Worm (Caenorhabditis elegans) whole organism, L4 larva: ENCODE results near the gene cwn-2.

Experiments used
- F10B5.3 ChIP-seq: sonication (generic microtip); optimal IDR thresholded peaks from 2 replicates; lab custom pipeline; 2016; ENCODE audit warnings: mild to moderate bottlenecking, missing genetic modification characterization, missing compliant biosample characterization
- F26F4.8 ChIP-seq: fragments of 200-800 bp; sonication (Bioruptor generic); conservative IDR thresholded peaks from 2 replicates; pipeline ENCODE4 v1.3.6; 2022; ENCODE audit warnings: missing genetic modification characterization, missing compliant biosample characterization
- F44E2.7 ChIP-seq: fragments of 200-800 bp; sonication (Bioruptor generic); IDR thresholded peaks from 2 replicates; pipeline ENCODE4 v2.1.2; 2022; ENCODE audit warnings: missing genetic modification characterization, missing compliant biosample characterization
- R02D3.7 ChIP-seq: fragments of 150-350 bp; sonication (generic microtip); optimal IDR thresholded peaks from 3 replicates; lab custom pipeline; 2014; ENCODE audit warnings: missing biosample characterization, missing genetic modification characterization
- Y5F2A.4 ChIP-seq: fragments of 200-800 bp; sonication (Bioruptor generic); optimal IDR thresholded peaks from 2 replicates; lab custom pipeline; 2018; ENCODE audit warnings: mild to moderate bottlenecking, missing genetic modification characterization, missing compliant biosample characterization
- Y75B8A.6 ChIP-seq: fragments of 200-800 bp; sonication (Bioruptor generic); IDR thresholded peaks from 2 replicates; pipeline ENCODE4 v1.3.6; 2022; ENCODE audit warnings: missing genetic modification reagents, missing genetic modification characterization, missing compliant biosample characterization
- ZK337.2 ChIP-seq: fragments of 200-800 bp; sonication (Bioruptor generic); IDR thresholded peaks from 2 replicates; pipeline ENCODE4 v1.3.6; 2022; ENCODE audit warnings: missing genetic modification reagents, missing genetic modification characterization, missing compliant biosample characterization
- aha-1 ChIP-seq: fragments of 150-350 bp; peaks from one replicate; lab custom pipeline; 2014; ENCODE audit warnings: missing biosample characterization, missing genetic modification characterization
- ama-1 ChIP-seq: fragments of 150-350 bp; optimal IDR thresholded peaks from 2 replicates; lab custom pipeline; 2014; ENCODE audit warnings: inconsistent platforms, mixed read lengths
- attf-4 ChIP-seq: sonication (generic microtip); optimal IDR thresholded peaks from 3 replicates; lab custom pipeline; 2017; ENCODE audit warnings: missing biosample characterization, missing genetic modification characterization
- ctbp-1 ChIP-seq: fragments of 200-800 bp; sonication (Bioruptor generic); IDR thresholded peaks from 2 replicates; pipeline ENCODE4 v1.3.6; 2022; ENCODE audit warnings: missing genetic modification reagents, missing genetic modification characterization, missing compliant biosample characterization
- daf-16 ChIP-seq, 3 experiments: sonication (generic microtip); optimal IDR thresholded peaks; 2 replicates each; lab custom pipeline; 2016 to 2017; ENCODE audit warnings: missing genetic modification characterization in 3 of 3, missing genetic modification reagents in 3 of 3, mild to moderate bottlenecking in 2 of 3, missing compliant biosample characterization in 2 of 3, missing biosample characterization in 1 of 3, moderate library complexity in 1 of 3
- dmd-6 ChIP-seq: fragments of 200-800 bp; sonication (Bioruptor generic); IDR thresholded peaks from 2 replicates; pipeline ENCODE4 v1.3.6; 2022; ENCODE audit warnings: missing genetic modification reagents, missing genetic modification characterization, missing compliant biosample characterization
- fkh-10 ChIP-seq: fragments of 150-350 bp; optimal IDR thresholded peaks from 2 replicates; lab custom pipeline; 2014; ENCODE audit warnings: missing biosample characterization, missing genetic modification reagents, missing genetic modification characterization
- gei-8 ChIP-seq: fragments of 200-800 bp; sonication (Bioruptor generic); optimal IDR thresholded peaks from 2 replicates; lab custom pipeline; 2018; ENCODE audit warnings: mild to moderate bottlenecking, missing genetic modification characterization, missing compliant biosample characterization
- hif-1 ChIP-seq, 2 experiments: sonication (generic microtip); optimal IDR thresholded peaks; 2 replicates each; lab custom pipeline; 2016 to 2017; ENCODE audit warnings: missing compliant biosample characterization in 2 of 2, missing genetic modification characterization in 2 of 2, missing genetic modification reagents in 2 of 2, missing genotype in 2 of 2, mild to moderate bottlenecking in 1 of 2
- hlh-30 ChIP-seq: sonication (generic microtip); optimal IDR thresholded peaks from 2 replicates; lab custom pipeline; 2017; ENCODE audit warnings: antibody characterized with exemption, mild to moderate bottlenecking, missing genetic modification characterization, missing compliant biosample characterization; ENCODE audit not compliant: insufficient read depth
- jun-1 ChIP-seq: fragments of 150-350 bp; optimal IDR thresholded peaks from 2 replicates; lab custom pipeline; 2014; ENCODE audit warnings: missing biosample characterization, missing genetic modification reagents, missing genetic modification characterization
- lim-7 ChIP-seq: fragments of 200-800 bp; sonication (Bioruptor generic); IDR thresholded peaks from 2 replicates; pipeline ENCODE4 v1.3.6; 2022; ENCODE audit warnings: missing genetic modification characterization, missing compliant biosample characterization
- lin-13 ChIP-seq: fragments of 150-350 bp; optimal IDR thresholded peaks from 2 replicates; lab custom pipeline; 2014; ENCODE audit warnings: missing biosample characterization, missing genetic modification reagents, missing genetic modification characterization
- lin-15B ChIP-seq: fragments of 150-350 bp; sonication (generic microtip); optimal IDR thresholded peaks from 3 replicates; lab custom pipeline; 2014; ENCODE audit warnings: missing biosample characterization, missing genetic modification characterization
- lin-29 ChIP-seq: fragments of 200-800 bp; sonication (Bioruptor generic); IDR thresholded peaks from 2 replicates; pipeline ENCODE4 v1.3.6; 2022; ENCODE audit warnings: missing genetic modification reagents, missing genetic modification characterization, missing compliant biosample characterization
- lin-38 ChIP-seq: fragments of 200-800 bp; sonication (Bioruptor generic); IDR thresholded peaks from 2 replicates; pipeline ENCODE4 v1.3.6; 2022; ENCODE audit warnings: missing genetic modification reagents, missing genetic modification characterization, missing compliant biosample characterization
- lin-39 ChIP-seq: fragments of 150-350 bp; optimal IDR thresholded peaks from 2 replicates; lab custom pipeline; 2014; ENCODE audit warnings: missing biosample characterization, missing genetic modification reagents, missing genetic modification characterization
- madf-9 ChIP-seq: fragments of 200-800 bp; sonication (Bioruptor generic); conservative IDR thresholded peaks from 2 replicates; pipeline ENCODE4 v1.3.6; 2022; ENCODE audit warnings: missing genetic modification reagents, missing genetic modification characterization, missing compliant biosample characterization
- mdt-29 ChIP-seq: fragments of 200-800 bp; sonication (Bioruptor generic); IDR thresholded peaks from 2 replicates; pipeline ENCODE4 v1.3.6; 2022; ENCODE audit warnings: missing genetic modification reagents, missing genetic modification characterization, missing compliant biosample characterization
- mes-2 ChIP-seq: sonication (generic microtip); optimal IDR thresholded peaks from 2 replicates; lab custom pipeline; 2016; ENCODE audit warnings: missing genotype, mild to moderate bottlenecking, missing genetic modification characterization, missing compliant biosample characterization; ENCODE audit not compliant: poor library complexity, severe bottlenecking
- mxl-2 ChIP-seq: fragments of 200-800 bp; sonication (Bioruptor generic); conservative IDR thresholded peaks from 2 replicates; pipeline ENCODE4 v1.3.6; 2022; ENCODE audit warnings: missing genetic modification reagents, missing genetic modification characterization, missing compliant biosample characterization
- mxl-3 ChIP-seq: fragments of 200-800 bp; sonication (Bioruptor generic); optimal IDR thresholded peaks from 2 replicates; lab custom pipeline; 2018; ENCODE audit warnings: mild to moderate bottlenecking, missing genetic modification characterization, missing compliant biosample characterization
- nhr-10 ChIP-seq: fragments of 150-350 bp; optimal IDR thresholded peaks from 2 replicates; lab custom pipeline; 2014; ENCODE audit warnings: missing biosample characterization, missing genetic modification characterization
- nhr-111 ChIP-seq: fragments of 200-800 bp; sonication (Bioruptor generic); optimal IDR thresholded peaks from 2 replicates; lab custom pipeline; 2018; ENCODE audit warnings: mild to moderate bottlenecking, missing genetic modification characterization, missing compliant biosample characterization
- nhr-41 ChIP-seq: fragments of 200-800 bp; sonication (Bioruptor generic); IDR thresholded peaks from 2 replicates; pipeline ENCODE4 v1.3.6; 2022; ENCODE audit warnings: missing genetic modification reagents, missing genetic modification characterization, missing compliant biosample characterization
- nhr-42 ChIP-seq: fragments of 200-800 bp; sonication (Bioruptor generic); IDR thresholded peaks from 2 replicates; pipeline ENCODE4 v1.3.6; 2022; ENCODE audit warnings: missing genetic modification characterization, missing compliant biosample characterization
- nhr-48 ChIP-seq: sonication (generic microtip); optimal IDR thresholded peaks from 2 replicates; lab custom pipeline; 2016; ENCODE audit warnings: mild to moderate bottlenecking, missing genetic modification characterization, missing compliant biosample characterization
- nhr-77 ChIP-seq: fragments of 150-350 bp; optimal IDR thresholded peaks from 2 replicates; lab custom pipeline; 2014; ENCODE audit warnings: missing biosample characterization, missing genetic modification characterization
- pha-4 ChIP-seq, 2 experiments: fragments of 150-350 bp in 1 of 2; fragments of 200-800 bp in 1 of 2; sonication (Bioruptor generic) in 1 of 2; IDR thresholded peaks in 1 of 2; optimal IDR thresholded peaks in 1 of 2; 2 replicates each; pipeline versions ENCODE4 v1.3.6 to Lab custom; 2014 to 2022; ENCODE audit warnings: missing genetic modification characterization in 2 of 2, missing genetic modification reagents in 2 of 2, missing biosample characterization in 1 of 2, missing compliant biosample characterization in 1 of 2
- pqm-1 ChIP-seq: sonication (generic microtip); optimal IDR thresholded peaks from 2 replicates; lab custom pipeline; 2017; ENCODE audit warnings: missing biosample characterization, missing genetic modification characterization
- rbr-2 ChIP-seq: sonication (generic microtip); optimal IDR thresholded peaks from 2 replicates; lab custom pipeline; 2016; ENCODE audit warnings: missing genotype, missing genetic modification characterization, missing compliant biosample characterization
- saeg-2 ChIP-seq: fragments of 200-800 bp; sonication (Bioruptor generic); IDR thresholded peaks from 2 replicates; pipeline ENCODE4 v1.3.6; 2022; ENCODE audit warnings: missing genetic modification reagents, missing genetic modification characterization, missing compliant biosample characterization
- sdz-12 ChIP-seq: fragments of 200-800 bp; sonication (Bioruptor generic); optimal IDR thresholded peaks from 2 replicates; lab custom pipeline; 2018; ENCODE audit warnings: mild to moderate bottlenecking, missing genetic modification characterization, missing compliant biosample characterization
- snpc-1.2 ChIP-seq: fragments of 200-800 bp; sonication (Bioruptor generic); IDR thresholded peaks from 2 replicates; pipeline ENCODE4 v1.3.6; 2022; ENCODE audit warnings: missing genetic modification reagents, missing genetic modification characterization, missing compliant biosample characterization
- tag-97 ChIP-seq: fragments of 200-800 bp; sonication (Bioruptor generic); IDR thresholded peaks from 2 replicates; pipeline ENCODE4 v1.3.6; 2022; ENCODE audit warnings: missing genetic modification characterization, missing compliant biosample characterization
- tra-1 ChIP-seq: fragments of 200-800 bp; sonication (Bioruptor generic); IDR thresholded peaks from 2 replicates; pipeline ENCODE4 v1.3.6; 2022; ENCODE audit warnings: missing genetic modification reagents, missing genetic modification characterization, missing compliant biosample characterization
- unc-62 ChIP-seq, 3 experiments: fragments of 150-350 bp in 1 of 3; sonication (generic microtip); optimal IDR thresholded peaks in 2 of 3; peaks in 1 of 3; 1 replicate in 1 of 3; 2 replicates in 2 of 3; lab custom pipeline; 2014 to 2017; ENCODE audit warnings: missing biosample characterization in 3 of 3, missing genetic modification characterization in 3 of 3, missing genetic modification reagents in 3 of 3, missing genotype in 1 of 3
- zag-1 ChIP-seq: fragments of 150-350 bp; optimal IDR thresholded peaks from 2 replicates; lab custom pipeline; 2014; ENCODE audit warnings: missing biosample characterization, missing genetic modification characterization
- zip-2 ChIP-seq: fragments of 150-350 bp; optimal IDR thresholded peaks from 2 replicates; lab custom pipeline; 2014; ENCODE audit warnings: missing biosample characterization, missing genetic modification characterization
- ztf-11 ChIP-seq: fragments of 150-350 bp; optimal IDR thresholded peaks from 2 replicates; lab custom pipeline; 2014; ENCODE audit warnings: missing biosample characterization, missing genetic modification characterization
- ztf-7 ChIP-seq: fragments of 150-350 bp; optimal IDR thresholded peaks from 2 replicates; lab custom pipeline; 2014; ENCODE audit warnings: missing biosample characterization, missing genetic modification characterization

Gene cwn-2

ce11 chrIV:10060795-10061194 is 6.8 kb upstream of the cwn-2 start:
- TF ChIP-seq aha-1 (tag; lab: Kevin White, UChicago) (peak; percentile 59), pqm-1 (peak; percentile 2), lim-7 (no peak), tra-1 (GFP tag; lab: Robert Waterston, UW) (no peak), mxl-3 (no peak), F44E2.7 (GFP tag; lab: Robert Waterston, UW) (no peak), nhr-10 (no peak), dmd-6 (GFP tag; lab: Robert Waterston, UW) (peak; percentile 34), daf-16 (GFP tag; optimal IDR thresholded peaks at IDR 0.05; lab: Kevin White, UChicago) (no peak), daf-16 (tag; optimal IDR thresholded peaks at IDR 0.05; lab: Kevin White, UChicago) (peak; percentile 50)
- TF ChIP-seq, all 104 proteins: peak for 4

ce11 chrIV:10062728-10063127 is 4.9 kb upstream of the cwn-2 start, which contains the start of gene ipla-7:
Gene ipla-7, minus strand, starts transcription at chrIV:10062849.
- TF ChIP-seq lin-39 (tag; lab: Kevin White, UChicago) (no peak), Y75B8A.6 (no peak), ztf-11 (tag; lab: Kevin White, UChicago) (no peak), Y5F2A.4 (GFP tag; lab: Kevin White, UChicago) (no peak), pha-4 (GFP tag; IDR thresholded peaks at IDR 0.05; lab: Robert Waterston, UW) (no peak), pha-4 (tag; optimal IDR thresholded peaks at IDR 0.05; lab: Kevin White, UChicago) (no peak), attf-4 (tag; lab: Kevin White, UChicago) (no peak), fkh-10 (peak; percentile 64), aha-1 (tag; lab: Kevin White, UChicago) (peak; percentile 34), hif-1 (tag; optimal IDR thresholded peaks at IDR 0.05; lab: Kevin White, UChicago) (no peak), F26F4.8 (GFP tag; lab: Robert Waterston, UW) (no peak), rbr-2 (tag; lab: Kevin White, UChicago) (peak; percentile 38), jun-1 (tag; lab: Kevin White, UChicago) (no peak), nhr-42 (GFP tag; lab: Robert Waterston, UW) (no peak), nhr-77 (tag; lab: Kevin White, UChicago) (no peak), unc-62 (GFP tag; optimal IDR thresholded peaks at IDR 0.05 in 1 of 2; lab: Kevin White, UChicago) (no peak), unc-62 (tag; optimal IDR thresholded peaks at IDR 0.05; lab: Kevin White, UChicago) (no peak), tag-97 (GFP tag; lab: Robert Waterston, UW) (no peak), lin-15B (tag; lab: Kevin White, UChicago) (no peak), nhr-41 (GFP tag; lab: Robert Waterston, UW) (no peak), lin-29 (GFP tag; lab: Robert Waterston, UW) (no peak), mdt-29 (no peak), saeg-2 (0 out of 2 replicates have a peak, but pooled peaks have one; percentile 32), zag-1 (tag; lab: Kevin White, UChicago) (no peak), zip-2 (tag; lab: Kevin White, UChicago) (no peak), daf-16 (GFP tag; optimal IDR thresholded peaks at IDR 0.05; lab: Kevin White, UChicago) (no peak), daf-16 (tag; optimal IDR thresholded peaks at IDR 0.05; lab: Kevin White, UChicago) (peak; percentile 22), nhr-111 (GFP tag; lab: Kevin White, UChicago) (no peak), snpc-1.2 (GFP tag; lab: Robert Waterston, UW) (no peak), lin-13 (GFP tag; lab: Kevin White, UChicago) (no peak), dmd-6 (GFP tag; lab: Robert Waterston, UW) (peak; percentile 25; the same call in 1 of the 2 replicates), ztf-7 (tag; lab: Kevin White, UChicago) (no peak), tra-1 (GFP tag; lab: Robert Waterston, UW) (no peak), hlh-30 (peak; percentile 67), R02D3.7 (no peak), ama-1 (lab: Kevin White, UChicago) (no peak), ctbp-1 (0 out of 2 replicates have a peak, but pooled peaks have one; percentile 31), sdz-12 (GFP tag; lab: Kevin White, UChicago) (no peak), mxl-2 (GFP tag; lab: Robert Waterston, UW) (no peak), lin-38 (GFP tag; lab: Robert Waterston, UW) (no peak), F10B5.3 (tag; lab: Kevin White, UChicago) (no peak), ZK337.2 (GFP tag; lab: Robert Waterston, UW) (no peak), nhr-48 (tag; lab: Kevin White, UChicago) (no peak), gei-8 (no peak), madf-9 (GFP tag; lab: Robert Waterston, UW) (no peak), mes-2 (tag; lab: Kevin White, UChicago) (no peak)
